Worm (Caenorhabditis elegans): Measurements from ENCODE around the gene far-1.

The far-1 gene

ce11 chrIII:9060267-9060666, 20.7 kb downstream of the far-1 start:
- TF ChIP-seq lin-26 (GFP tag; IDR thresholded peaks at IDR 0.05) (0 out of 2 replicates have a peak, but pooled peaks have one; percentile 23), madf-3 (GFP tag; IDR thresholded peaks at IDR 0.05) (peak; percentile 77), xnd-1 (tag; optimal IDR thresholded peaks at IDR 0.05) (no peak), F37B4.10 (GFP tag; IDR thresholded peaks at IDR 0.05) (no peak), nfya-1 (tag; optimal IDR thresholded peaks at IDR 0.05; ENCODE audit: borderline replicate concordance, insufficient read depth) (no peak), lin-54 (GFP tag; optimal IDR thresholded peaks at IDR 0.05) (peak; percentile 53), nfyb-1 (GFP tag; IDR thresholded peaks at IDR 0.05) (peak; percentile 79), Y67H2A.10 (GFP tag; conservative IDR thresholded peaks at IDR 0.05) (no peak), mel-28 (tag; optimal IDR thresholded peaks at IDR 0.05; ENCODE audit: borderline replicate concordance) (no peak), nfya-2 (GFP tag; IDR thresholded peaks at IDR 0.05) (no peak), snpc-4 (GFP tag; optimal IDR thresholded peaks at IDR 0.05) (no peak), snpc-4 (tag; optimal IDR thresholded peaks at IDR 0.05) (peak in 2 of 4 experiments; percentile 14 to 28), ztf-25 (GFP tag; IDR thresholded peaks at IDR 0.05) (no peak), ccch-3 (GFP tag; optimal IDR thresholded peaks at IDR 0.05) (no peak), unc-62 (GFP tag; optimal IDR thresholded peaks at IDR 0.05) (no peak), sea-2 (GFP tag; IDR thresholded peaks at IDR 0.05) (no peak), madf-6 (GFP tag; IDR thresholded peaks at IDR 0.05) (peak; percentile 30; the same call in 1 of the 2 replicates), nhr-90 (tag; optimal IDR thresholded peaks at IDR 0.05) (peak; percentile 25), T26A5.8 (tag; optimal IDR thresholded peaks at IDR 0.05) (no peak), attf-6 (GFP tag; IDR thresholded peaks at IDR 0.05) (no peak), ets-4 (GFP tag; optimal IDR thresholded peaks at IDR 0.05) (no peak), ceh-27 (GFP tag; optimal IDR thresholded peaks at IDR 0.05) (no peak), hsf-1 (GFP tag; IDR thresholded peaks at IDR 0.05) (0 out of 2 replicates have a peak, but pooled peaks have one; percentile 23), ztf-18 (tag; optimal IDR thresholded peaks at IDR 0.05) (peak; percentile 3), egl-18 (GFP tag; IDR thresholded peaks at IDR 0.05) (no peak), snpc-1.3 (tag; optimal IDR thresholded peaks at IDR 0.05; ENCODE audit: insufficient read depth) (no peak), D2030.7 (GFP tag; IDR thresholded peaks at IDR 0.05) (no peak), egl-44 (GFP tag; IDR thresholded peaks at IDR 0.05) (no peak), hlh-12 (tag; optimal IDR thresholded peaks at IDR 0.05) (no peak), C06A6.2 (GFP tag; conservative IDR thresholded peaks at IDR 0.05) (no peak), ztf-3 (GFP tag; optimal IDR thresholded peaks at IDR 0.05) (no peak), aptf-3 (GFP tag; IDR thresholded peaks at IDR 0.05) (no peak), let-526 (GFP tag; IDR thresholded peaks at IDR 0.05) (no peak), let-607 (tag; optimal IDR thresholded peaks at IDR 0.05) (no peak), somi-1 (GFP tag; optimal IDR thresholded peaks at IDR 0.05) (no peak), K12H6.12 (tag; optimal IDR thresholded peaks at IDR 0.05) (no peak), hmg-20 (GFP tag; IDR thresholded peaks at IDR 0.05) (no peak), ztf-22 (GFP tag; optimal IDR thresholded peaks at IDR 0.05) (peak; percentile 45), Y95B8A.8 (GFP tag; IDR thresholded peaks at IDR 0.05) (peak; percentile 58; the same call in 1 of the 2 replicates), chd-7 (tag; optimal IDR thresholded peaks at IDR 0.05) (no peak), tbx-9 (tag; optimal IDR thresholded peaks at IDR 0.05; ENCODE audit: borderline replicate concordance) (no peak), dox-1 (GFP tag; IDR thresholded peaks at IDR 0.05) (no peak; the same call in 1 of the 2 replicates), lin-40 (tag; optimal IDR thresholded peaks at IDR 0.05) (no peak), dpl-1 (GFP tag; optimal IDR thresholded peaks at IDR 0.05) (no peak), rpc-1 (optimal IDR thresholded peaks at IDR 0.05) (no peak), rpc-1 (tag; optimal IDR thresholded peaks at IDR 0.05) (no peak), Y53F4B.3 (GFP tag; IDR thresholded peaks at IDR 0.05) (no peak), mcd-1 (GFP tag; IDR thresholded peaks at IDR 0.05) (no peak; the same call in 1 of the 2 replicates), nhr-120 (GFP tag; IDR thresholded peaks at IDR 0.05) (no peak), B0035.1 (tag; optimal IDR thresholded peaks at IDR 0.05) (peak; percentile 26)
